Worm (Caenorhabditis elegans) whole organism, L1 larva: ENCODE measurements around the gene R144.10.

Experiments used
- dpl-1 ChIP-seq, 3 experiments: fragments of 150-350 bp in 2 of 3; sonication (generic microtip) in 1 of 3; optimal IDR thresholded peaks; 2 replicates each; lab custom pipeline; 2014 to 2017; ENCODE audit warnings: missing biosample characterization in 3 of 3, missing genetic modification characterization in 3 of 3, missing genetic modification reagents in 3 of 3
- mdl-1 ChIP-seq, 2 experiments: fragments of 150-350 bp; optimal IDR thresholded peaks; 2 replicates each; lab custom pipeline; 2014 to 2017; ENCODE audit warnings: missing biosample characterization in 2 of 2, missing genetic modification characterization in 2 of 2, inconsistent platforms in 1 of 2
- skn-1 ChIP-seq: fragments of 150-350 bp; optimal IDR thresholded peaks from 2 replicates; lab custom pipeline; 2014; ENCODE audit warnings: missing biosample characterization, missing genetic modification characterization
- snpc-4 ChIP-seq: fragments of 150-350 bp; optimal IDR thresholded peaks from 2 replicates; lab custom pipeline; 2014; ENCODE audit warnings: missing biosample characterization, missing genetic modification characterization
- unc-130 ChIP-seq: fragments of 150-350 bp; optimal IDR thresholded peaks from 2 replicates; lab custom pipeline; 2017; ENCODE audit warnings: missing biosample characterization, missing genetic modification characterization, inconsistent platforms
- unc-62 ChIP-seq: fragments of 150-350 bp; optimal IDR thresholded peaks from 2 replicates; lab custom pipeline; 2014; ENCODE audit warnings: missing biosample characterization, missing genetic modification reagents, missing genetic modification characterization
- zag-1 ChIP-seq: fragments of 150-350 bp; optimal IDR thresholded peaks from 2 replicates; lab custom pipeline; 2014; ENCODE audit warnings: missing biosample characterization, missing genetic modification characterization

DNA sequence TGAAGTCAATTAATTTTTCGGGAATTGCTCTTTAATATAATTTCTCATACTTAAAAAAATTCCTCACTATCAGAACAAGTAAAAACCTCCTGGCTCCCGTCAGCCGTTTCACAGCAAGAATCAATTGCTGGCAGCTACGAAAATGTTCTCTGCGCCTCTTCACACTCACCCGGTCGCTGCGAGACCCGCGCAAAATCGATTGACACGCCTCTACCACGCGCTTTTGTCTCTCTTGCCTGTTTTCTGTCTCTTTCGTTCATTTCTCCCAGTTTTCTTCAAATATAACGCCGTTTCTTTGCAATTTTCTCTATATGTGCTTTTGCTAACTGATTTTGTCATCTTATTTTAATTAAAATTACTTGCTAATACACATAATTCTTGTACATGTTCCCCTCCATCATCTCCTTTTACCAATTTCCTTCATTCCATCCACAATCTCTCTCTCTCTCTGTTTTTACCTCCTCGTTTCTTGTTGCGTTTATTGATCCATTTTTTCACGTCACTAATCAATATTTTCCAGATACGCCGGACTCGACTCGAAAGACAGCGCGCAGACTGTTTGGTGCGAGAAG lies 22.3 kb upstream of the R144.10 start, which contains the start of gene pcf-11:
- TF ChIP-seq mdl-1 (tag; optimal IDR thresholded peaks at IDR 0.05; lab: Kevin White, UChicago) (peak in 1 of 2 experiments; percentile 80), unc-62 (GFP tag; lab: Kevin White, UChicago) (no peak), zag-1 (tag; lab: Kevin White, UChicago) (no peak), unc-130 (tag; lab: Kevin White, UChicago) (no peak), snpc-4 (no peak), dpl-1 (GFP tag; optimal IDR thresholded peaks at IDR 0.05; lab: Kevin White, UChicago) (peak; percentile 51 to 63 (median 55)), skn-1 (peak; percentile 58)
